Worm (Caenorhabditis elegans) whole organism, L1 larva: ENCODE measurements around the gene F09E5.8.

Source experiments
- C34B4.2 ChIP-seq: sonication (generic microtip); optimal IDR thresholded peaks from 2 replicates; lab custom pipeline; 2017; ENCODE audit warnings: mild to moderate bottlenecking, missing genetic modification characterization, missing compliant biosample characterization
- F16B12.6 ChIP-seq: fragments of 150-350 bp; optimal IDR thresholded peaks from 2 replicates; lab custom pipeline; 2014; ENCODE audit warnings: missing biosample characterization, missing genetic modification characterization
- Y116A8C.19 ChIP-seq: sonication (generic microtip); optimal IDR thresholded peaks from 2 replicates; lab custom pipeline; 2016; ENCODE audit warnings: missing compliant biosample characterization, missing genetic modification characterization, borderline replicate concordance
- aly-2 ChIP-seq: fragments of 150-350 bp; optimal IDR thresholded peaks from 2 replicates; lab custom pipeline; 2014; ENCODE audit warnings: missing biosample characterization, missing genetic modification characterization
- ama-1 ChIP-seq: fragments of 150-350 bp; optimal IDR thresholded peaks from 2 replicates; lab custom pipeline; 2014
- blmp-1 ChIP-seq: fragments of 150-350 bp; optimal IDR thresholded peaks from 2 replicates; lab custom pipeline; 2014; ENCODE audit warnings: missing biosample characterization, missing genetic modification characterization
- ceh-8 ChIP-seq: fragments of 200-800 bp; sonication (Bioruptor generic); optimal IDR thresholded peaks from 2 replicates; lab custom pipeline; 2018; ENCODE audit warnings: mild to moderate bottlenecking, missing genetic modification characterization, moderate library complexity, missing compliant biosample characterization
- ces-1 ChIP-seq: fragments of 150-350 bp; optimal IDR thresholded peaks from 2 replicates; lab custom pipeline; 2014; ENCODE audit warnings: missing biosample characterization, missing genetic modification reagents, missing genetic modification characterization
- dpl-1 ChIP-seq, 3 experiments: fragments of 150-350 bp in 2 of 3; sonication (generic microtip) in 1 of 3; optimal IDR thresholded peaks; 2 replicates each; lab custom pipeline; 2014 to 2017; ENCODE audit warnings: missing biosample characterization in 3 of 3, missing genetic modification characterization in 3 of 3, missing genetic modification reagents in 3 of 3
- efl-3 ChIP-seq: fragments of 200-800 bp; sonication (Bioruptor generic); optimal IDR thresholded peaks from 2 replicates; lab custom pipeline; 2018; ENCODE audit warnings: mild to moderate bottlenecking, missing genetic modification characterization, missing compliant biosample characterization
- egl-13 ChIP-seq: sonication (generic microtip); optimal IDR thresholded peaks from 2 replicates; lab custom pipeline; 2016; ENCODE audit warnings: missing genotype, missing genetic modification reagents, missing genetic modification characterization, missing compliant biosample characterization
- elt-3 ChIP-seq, 6 experiments: fragments of 150-350 bp in 1 of 6; sonication (generic microtip); optimal IDR thresholded peaks; 2 replicates each; lab custom pipeline; 2017 to 2018; ENCODE audit warnings: missing biosample characterization in 6 of 6, missing genetic modification characterization in 6 of 6, inconsistent platforms in 1 of 6
- fkh-8 ChIP-seq: sonication (generic microtip); optimal IDR thresholded peaks from 2 replicates; lab custom pipeline; 2016; ENCODE audit warnings: mild to moderate bottlenecking, missing genetic modification characterization, missing compliant biosample characterization
- fos-1 ChIP-seq: fragments of 150-350 bp; optimal IDR thresholded peaks from 2 replicates; lab custom pipeline; 2014; ENCODE audit warnings: missing biosample characterization, missing genetic modification characterization
- grh-1 ChIP-seq: fragments of 200-800 bp; sonication (Bioruptor generic); IDR thresholded peaks from 2 replicates; pipeline ENCODE4 v1.3.6; 2022; ENCODE audit warnings: missing genetic modification reagents, missing genetic modification characterization, missing compliant biosample characterization
- hlh-4 ChIP-seq: sonication (generic microtip); optimal IDR thresholded peaks from 2 replicates; lab custom pipeline; 2016; ENCODE audit warnings: mild to moderate bottlenecking, missing genetic modification characterization, missing compliant biosample characterization
- isw-1 ChIP-seq: fragments of 200-800 bp; sonication (Bioruptor generic); IDR thresholded peaks from 2 replicates; pipeline ENCODE4 v1.3.6; 2022; ENCODE audit warnings: missing genetic modification characterization, missing compliant biosample characterization
- jun-1 ChIP-seq: fragments of 150-350 bp; optimal IDR thresholded peaks from 2 replicates; lab custom pipeline; 2014; ENCODE audit warnings: missing biosample characterization, missing genetic modification reagents, missing genetic modification characterization
- lin-13 ChIP-seq: fragments of 150-350 bp; optimal IDR thresholded peaks from 2 replicates; lab custom pipeline; 2014; ENCODE audit warnings: missing biosample characterization, missing genetic modification reagents, missing genetic modification characterization
- lin-14 ChIP-seq: fragments of 200-800 bp; sonication (Bioruptor generic); optimal IDR thresholded peaks from 2 replicates; lab custom pipeline; 2018; ENCODE audit warnings: mild to moderate bottlenecking, missing genetic modification characterization, moderate library complexity, missing compliant biosample characterization
- lin-35 ChIP-seq, 2 experiments: fragments of 150-350 bp; optimal IDR thresholded peaks; 2 replicates each; lab custom pipeline; 2014; ENCODE audit warnings: missing biosample characterization in 2 of 2, missing genetic modification characterization in 2 of 2, missing genetic modification reagents in 2 of 2
- lin-39 ChIP-seq: fragments of 150-350 bp; optimal IDR thresholded peaks from 2 replicates; lab custom pipeline; 2014; ENCODE audit warnings: missing biosample characterization, missing genetic modification reagents, missing genetic modification characterization
- lir-3 ChIP-seq: sonication (generic microtip); optimal IDR thresholded peaks from 2 replicates; lab custom pipeline; 2016; ENCODE audit warnings: mild to moderate bottlenecking, missing genetic modification characterization, moderate library complexity, missing compliant biosample characterization; ENCODE audit not compliant: poor library complexity
- lsy-2 ChIP-seq, 2 experiments: fragments of 150-350 bp; optimal IDR thresholded peaks; 2 replicates each; lab custom pipeline; 2014; ENCODE audit warnings: missing biosample characterization in 2 of 2, missing genetic modification characterization in 2 of 2
- mab-9 ChIP-seq: fragments of 200-800 bp; sonication (Bioruptor generic); IDR thresholded peaks from 2 replicates; pipeline ENCODE4 v1.3.6; 2022; ENCODE audit warnings: missing genetic modification reagents, missing genetic modification characterization, missing compliant biosample characterization
- mdl-1 ChIP-seq, 2 experiments: fragments of 150-350 bp; optimal IDR thresholded peaks; 2 replicates each; lab custom pipeline; 2014 to 2017; ENCODE audit warnings: missing biosample characterization in 2 of 2, missing genetic modification characterization in 2 of 2, inconsistent platforms in 1 of 2
- mep-1 ChIP-seq: fragments of 150-350 bp; optimal IDR thresholded peaks from 2 replicates; lab custom pipeline; 2014; ENCODE audit warnings: missing biosample characterization, missing genetic modification characterization
- nhr-11 ChIP-seq: fragments of 150-350 bp; optimal IDR thresholded peaks from 2 replicates; lab custom pipeline; 2014; ENCODE audit warnings: missing biosample characterization, missing genetic modification characterization
- nhr-20 ChIP-seq: sonication (generic microtip); optimal IDR thresholded peaks from 2 replicates; lab custom pipeline; 2016; ENCODE audit warnings: mild to moderate bottlenecking, missing genetic modification characterization, missing compliant biosample characterization
- nhr-28 ChIP-seq: fragments of 150-350 bp; optimal IDR thresholded peaks from 2 replicates; lab custom pipeline; 2014; ENCODE audit warnings: missing biosample characterization, missing genetic modification characterization
- nhr-47 ChIP-seq: sonication (generic microtip); optimal IDR thresholded peaks from 2 replicates; lab custom pipeline; 2016; ENCODE audit warnings: mild to moderate bottlenecking, missing genetic modification characterization, moderate library complexity, missing compliant biosample characterization
- nhr-71 ChIP-seq: sonication (generic microtip); optimal IDR thresholded peaks from 2 replicates; lab custom pipeline; 2016; ENCODE audit warnings: mild to moderate bottlenecking, missing genetic modification characterization, moderate library complexity, missing compliant biosample characterization
- nhr-77 ChIP-seq: fragments of 150-350 bp; optimal IDR thresholded peaks from 2 replicates; lab custom pipeline; 2014; ENCODE audit warnings: missing biosample characterization, missing genetic modification characterization
- nhr-84 ChIP-seq: sonication (generic microtip); optimal IDR thresholded peaks from 2 replicates; lab custom pipeline; 2017; ENCODE audit warnings: missing biosample characterization, missing genetic modification characterization
- nhr-85 ChIP-seq: sonication (generic microtip); peaks from one replicate; lab custom pipeline; 2016; ENCODE audit warnings: missing genetic modification characterization, inconsistent platforms, missing compliant biosample characterization
- nhr-90 ChIP-seq: sonication (generic microtip); optimal IDR thresholded peaks from 2 replicates; lab custom pipeline; 2016; ENCODE audit warnings: mild to moderate bottlenecking, missing genetic modification characterization, missing compliant biosample characterization; ENCODE audit not compliant: poor library complexity
- pax-3 ChIP-seq: fragments of 200-800 bp; sonication (Bioruptor generic); optimal IDR thresholded peaks from 2 replicates; lab custom pipeline; 2018; ENCODE audit warnings: mild to moderate bottlenecking, missing genetic modification characterization, moderate library complexity, missing compliant biosample characterization
- pqm-1 ChIP-seq: sonication (generic microtip); optimal IDR thresholded peaks from 3 replicates; lab custom pipeline; 2017; ENCODE audit warnings: missing biosample characterization, missing genetic modification characterization
- rnt-1 ChIP-seq: sonication (generic microtip); optimal IDR thresholded peaks from 2 replicates; lab custom pipeline; 2016; ENCODE audit warnings: mild to moderate bottlenecking, missing genetic modification characterization, moderate library complexity, missing compliant biosample characterization
- skn-1 ChIP-seq: fragments of 150-350 bp; optimal IDR thresholded peaks from 2 replicates; lab custom pipeline; 2014; ENCODE audit warnings: missing biosample characterization, missing genetic modification characterization
- snu-23 ChIP-seq: sonication (generic microtip); optimal IDR thresholded peaks from 2 replicates; lab custom pipeline; 2016; ENCODE audit warnings: missing genetic modification characterization, missing compliant biosample characterization
- sox-4 ChIP-seq: sonication (generic microtip); optimal IDR thresholded peaks from 2 replicates; lab custom pipeline; 2016; ENCODE audit warnings: missing genetic modification characterization, missing compliant biosample characterization
- sptf-1 ChIP-seq: fragments of 150-350 bp; optimal IDR thresholded peaks from 2 replicates; lab custom pipeline; 2014; ENCODE audit warnings: missing biosample characterization, missing genetic modification characterization
- sup-37 ChIP-seq: fragments of 200-800 bp; sonication (Bioruptor generic); optimal IDR thresholded peaks from 2 replicates; lab custom pipeline; 2018; ENCODE audit warnings: mild to moderate bottlenecking, missing genetic modification characterization, missing compliant biosample characterization
- swsn-7 ChIP-seq: sonication (generic microtip); optimal IDR thresholded peaks from 2 replicates; lab custom pipeline; 2016; ENCODE audit warnings: missing genetic modification characterization, missing compliant biosample characterization
- unc-98 ChIP-seq: fragments of 200-800 bp; sonication (Bioruptor generic); IDR thresholded peaks from 2 replicates; pipeline ENCODE4 v1.3.6; 2022; ENCODE audit warnings: missing genetic modification characterization, missing compliant biosample characterization
- vab-15 ChIP-seq: sonication (generic microtip); optimal IDR thresholded peaks from 2 replicates; lab custom pipeline; 2017; ENCODE audit warnings: missing genotype, mild to moderate bottlenecking, missing genetic modification characterization, missing compliant biosample characterization
- xbp-1 ChIP-seq: sonication (generic microtip); optimal IDR thresholded peaks from 2 replicates; lab custom pipeline; 2016; ENCODE audit warnings: missing genetic modification characterization, missing compliant biosample characterization
- zip-4 ChIP-seq: fragments of 200-800 bp; sonication (Bioruptor generic); optimal IDR thresholded peaks from 2 replicates; lab custom pipeline; 2018; ENCODE audit warnings: mild to moderate bottlenecking, missing genetic modification characterization, moderate library complexity, missing compliant biosample characterization
- ztf-11 ChIP-seq, 2 experiments: sonication (generic microtip); optimal IDR thresholded peaks; 2 replicates each; lab custom pipeline; 2016 to 2017; ENCODE audit warnings: missing genetic modification characterization in 2 of 2, missing biosample characterization in 1 of 2, missing compliant biosample characterization in 1 of 2

F09E5.8 gene

DNA sequence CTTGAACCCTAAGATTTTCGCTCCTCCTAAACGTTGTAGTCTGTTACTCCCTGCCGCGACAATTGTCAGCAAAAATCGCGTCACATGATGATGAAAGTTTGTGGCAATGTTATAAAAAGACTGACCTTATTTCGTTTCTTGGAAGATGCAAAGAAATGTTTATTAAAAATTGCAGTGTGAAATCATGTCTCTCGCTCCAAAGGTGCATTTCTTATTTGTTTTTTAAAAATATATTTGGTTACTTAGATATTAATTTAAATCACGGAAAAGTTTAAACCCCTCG lies 27.7 kb downstream of the F09E5.8 start:
- peak; percentile 17 for TF ChIP-seq lin-14 (GFP tag; lab: Kevin White, UChicago)
- TF ChIP-seq fos-1 (tag; lab: Kevin White, UChicago), result no peak
- no peak for TF ChIP-seq efl-3 (GFP tag; lab: Kevin White, UChicago)
- peak; percentile 22 for TF ChIP-seq nhr-47 (tag; lab: Kevin White, UChicago)
- TF ChIP-seq ceh-8, result no peak
- peak in 1 of 3 experiments; percentile 16 for TF ChIP-seq dpl-1 (GFP tag; optimal IDR thresholded peaks at IDR 0.05; lab: Kevin White, UChicago)
- TF ChIP-seq skn-1 (tag; lab: Kevin White, UChicago), result peak; percentile 92
- TF ChIP-seq rnt-1 (tag; lab: Kevin White, UChicago), result peak; percentile 12
- TF ChIP-seq F16B12.6 (tag; lab: Kevin White, UChicago), result no peak
- peak; percentile 80 for TF ChIP-seq nhr-85 (tag; lab: Kevin White, UChicago)
- TF ChIP-seq hlh-4 (tag; lab: Kevin White, UChicago), result no peak
- TF ChIP-seq nhr-20 (tag; lab: Kevin White, UChicago), result peak; percentile 60
- peak; percentile 35 for TF ChIP-seq snu-23 (GFP tag; lab: Kevin White, UChicago)
- TF ChIP-seq nhr-71 (tag; lab: Kevin White, UChicago), result peak; percentile 64
- peak; percentile 25 for TF ChIP-seq nhr-90 (tag; lab: Kevin White, UChicago)
- no peak for TF ChIP-seq Y116A8C.19
- peak; percentile 13 for TF ChIP-seq xbp-1
- peak; percentile 13 to 47 for TF ChIP-seq lin-35 (GFP tag; optimal IDR thresholded peaks at IDR 0.05; lab: Kevin White, UChicago)
- TF ChIP-seq elt-3 (tag; optimal IDR thresholded peaks at IDR 0.05; lab: Kevin White, UChicago), result peak in 1 of 6 experiments; percentile 37

DNA sequence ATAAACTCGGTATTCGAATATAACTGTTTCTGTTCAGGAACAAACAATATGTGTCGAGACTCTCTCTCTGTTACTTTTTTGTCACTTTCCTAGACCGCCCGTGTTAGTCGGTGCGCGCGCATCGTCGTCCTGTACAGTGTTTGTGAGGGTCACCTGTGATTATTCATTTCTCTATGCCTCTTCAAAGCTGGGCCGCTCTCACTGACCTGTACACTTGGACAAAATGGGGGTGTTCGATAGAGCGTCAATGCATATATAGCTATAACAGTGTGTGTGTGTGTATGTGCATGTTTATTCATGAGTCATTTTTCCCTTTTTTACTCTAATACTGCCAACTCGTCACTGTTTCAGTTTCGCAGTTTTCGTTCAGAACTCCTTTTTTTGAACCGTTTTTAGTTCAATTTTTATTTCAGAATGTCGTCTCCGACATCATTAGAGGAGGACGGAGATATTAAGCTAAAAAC lies 29.2 kb downstream of the F09E5.8 start, which contains the start of gene pkc-3:
Gene pkc-3 (plus strand): TSS at position 414 of the 464 bp plus-strand sequence.
- TF ChIP-seq lin-13 (GFP tag; lab: Kevin White, UChicago), result peak; percentile 40
- TF ChIP-seq mdl-1 (tag; optimal IDR thresholded peaks at IDR 0.05; lab: Kevin White, UChicago), result peak in 1 of 2 experiments; percentile 36
- TF ChIP-seq pax-3 (tag; lab: Kevin White, UChicago), result no peak
- TF ChIP-seq nhr-11 (tag; lab: Kevin White, UChicago), result no peak
- no peak for TF ChIP-seq mab-9 (GFP tag; lab: Robert Waterston, UW)
- peak; percentile 25 to 81 for TF ChIP-seq lin-35 (GFP tag; optimal IDR thresholded peaks at IDR 0.05; lab: Kevin White, UChicago)
- peak; percentile 44 for TF ChIP-seq grh-1 (GFP tag; lab: Robert Waterston, UW)
- no peak for TF ChIP-seq lin-39 (tag; lab: Kevin White, UChicago)
- TF ChIP-seq jun-1, result peak; percentile 20
- TF ChIP-seq egl-13 (tag; lab: Kevin White, UChicago), result no peak
- TF ChIP-seq pqm-1 (tag; lab: Kevin White, UChicago), result no peak
- TF ChIP-seq nhr-28 (tag; lab: Kevin White, UChicago), result no peak
- no peak for TF ChIP-seq nhr-84
- TF ChIP-seq ztf-11 (tag; optimal IDR thresholded peaks at IDR 0.05; lab: Kevin White, UChicago), result no peak
- TF ChIP-seq ceh-8, result no peak
- TF ChIP-seq nhr-20 (tag; lab: Kevin White, UChicago), result peak; percentile 81
- TF ChIP-seq sup-37 (GFP tag; lab: Kevin White, UChicago), result no peak
- peak; percentile 91 for TF ChIP-seq ama-1
- TF ChIP-seq nhr-71 (tag; lab: Kevin White, UChicago), result peak; percentile 71
- TF ChIP-seq swsn-7 (tag; lab: Kevin White, UChicago), result peak; percentile 50
- no peak for TF ChIP-seq unc-98 (GFP tag; lab: Robert Waterston, UW)
- peak; percentile 12 for TF ChIP-seq lir-3 (tag; lab: Kevin White, UChicago)
- TF ChIP-seq snu-23 (GFP tag; lab: Kevin White, UChicago), result peak; percentile 80
- peak; percentile 79 for TF ChIP-seq nhr-77 (tag; lab: Kevin White, UChicago)
- TF ChIP-seq vab-15, result no peak
- peak; percentile 83 for TF ChIP-seq lin-14 (GFP tag; lab: Kevin White, UChicago)
- TF ChIP-seq rnt-1 (tag; lab: Kevin White, UChicago), result peak; percentile 16
- TF ChIP-seq sox-4 (tag; lab: Kevin White, UChicago), result no peak
- no peak for TF ChIP-seq ces-1 (GFP tag; lab: Kevin White, UChicago)
- TF ChIP-seq nhr-47 (tag; lab: Kevin White, UChicago), result peak; percentile 37
- peak; percentile 10 for TF ChIP-seq fos-1 (tag; lab: Kevin White, UChicago)
- no peak for TF ChIP-seq C34B4.2 (tag; lab: Kevin White, UChicago)
- TF ChIP-seq zip-4, result peak; percentile 18
- peak; percentile 84 for TF ChIP-seq blmp-1
- TF ChIP-seq isw-1, result no peak
- TF ChIP-seq mep-1 (tag; lab: Kevin White, UChicago), result peak; percentile 70
- TF ChIP-seq sptf-1 (tag; lab: Kevin White, UChicago), result no peak
- peak; percentile 51 for TF ChIP-seq skn-1 (tag; lab: Kevin White, UChicago)
- TF ChIP-seq lsy-2 (tag; optimal IDR thresholded peaks at IDR 0.05; lab: Kevin White, UChicago), result peak; percentile 56 to 58
- peak; percentile 11 for TF ChIP-seq aly-2 (tag; lab: Kevin White, UChicago)
- TF ChIP-seq fkh-8 (tag; lab: Kevin White, UChicago), result no peak
